Worm (Caenorhabditis elegans): Measurements from ENCODE around the gene spv-1.

spv-1 gene

ce11 chrII:7901990-7902389, 26.5 kb downstream of the spv-1 start:
- TF ChIP-seq klf-2 (GFP tag; conservative IDR thresholded peaks at IDR 0.05) = no peak

- TF ChIP-seq T22C8.4 (GFP tag; IDR thresholded peaks at IDR 0.05) = no peak
- TF ChIP-seq ref-1 (GFP tag; conservative IDR thresholded peaks at IDR 0.05) = no peak
- no peak for TF ChIP-seq ztf-29 (GFP tag; IDR thresholded peaks at IDR 0.05)
- TF ChIP-seq ztf-23 (GFP tag; IDR thresholded peaks at IDR 0.05) = no peak
- no peak for TF ChIP-seq med-1 (GFP tag; optimal IDR thresholded peaks at IDR 0.05; ENCODE audit: insufficient read depth)
- TF ChIP-seq tab-1 (GFP tag; IDR thresholded peaks at IDR 0.05) = no peak
- TF ChIP-seq flt-1 (GFP tag; IDR thresholded peaks at IDR 0.05) = no peak
- TF ChIP-seq klf-2 (GFP tag; conservative IDR thresholded peaks at IDR 0.05) = no peak
- no peak for TF ChIP-seq cog-1 (tag; optimal IDR thresholded peaks at IDR 0.05)
Observed at ce11 chrII:7900762-7901161, 27.7 kb downstream of the spv-1 start.

- TF ChIP-seq med-1 (GFP tag; optimal IDR thresholded peaks at IDR 0.05; ENCODE audit: insufficient read depth) = no peak
- TF ChIP-seq klf-2 (GFP tag; conservative IDR thresholded peaks at IDR 0.05) = no peak
- TF ChIP-seq ref-1 (GFP tag; conservative IDR thresholded peaks at IDR 0.05) = no peak
- TF ChIP-seq tab-1 (GFP tag; IDR thresholded peaks at IDR 0.05) = no peak
- no peak for TF ChIP-seq flt-1 (GFP tag; IDR thresholded peaks at IDR 0.05)
Observed at ce11 chrII:7900190-7900672, 28.3 kb downstream of the spv-1 start, which contains the start of gene rev-1. Gene rev-1 (plus strand): TSS chrII:7900622.

- no peak for TF ChIP-seq klf-2 (GFP tag; conservative IDR thresholded peaks at IDR 0.05)
- TF ChIP-seq cog-1 (tag; optimal IDR thresholded peaks at IDR 0.05) = no peak
- no peak for TF ChIP-seq ztf-29 (GFP tag; IDR thresholded peaks at IDR 0.05)
- no peak for TF ChIP-seq med-1 (GFP tag; optimal IDR thresholded peaks at IDR 0.05; ENCODE audit: insufficient read depth)
- TF ChIP-seq ztf-23 (GFP tag; IDR thresholded peaks at IDR 0.05) = no peak
- TF ChIP-seq ref-1 (GFP tag; conservative IDR thresholded peaks at IDR 0.05) = no peak
- no peak for TF ChIP-seq tab-1 (GFP tag; IDR thresholded peaks at IDR 0.05)
- TF ChIP-seq flt-1 (GFP tag; IDR thresholded peaks at IDR 0.05) = no peak
- no peak for TF ChIP-seq T22C8.4 (GFP tag; IDR thresholded peaks at IDR 0.05)
Observed at ce11 chrII:7895190-7895589, 33.3 kb downstream of the spv-1 start.

- no peak for TF ChIP-seq med-1 (GFP tag; optimal IDR thresholded peaks at IDR 0.05; ENCODE audit: insufficient read depth)
- no peak for TF ChIP-seq flt-1 (GFP tag; IDR thresholded peaks at IDR 0.05)
- no peak for TF ChIP-seq ztf-29 (GFP tag; IDR thresholded peaks at IDR 0.05)
Observed at ce11 chrII:7893648-7894047, 34.9 kb downstream of the spv-1 start.

ce11 chrII:7892761-7893272, 35.7 kb downstream of the spv-1 start, which contains the start of gene ptc-1:
Gene ptc-1 (plus strand): TSS chrII:7893222.
- TF ChIP-seq ztf-29 (GFP tag; IDR thresholded peaks at IDR 0.05) (no peak), med-1 (GFP tag; optimal IDR thresholded peaks at IDR 0.05; ENCODE audit: insufficient read depth) (no peak), cog-1 (tag; optimal IDR thresholded peaks at IDR 0.05) (no peak), ztf-23 (GFP tag; IDR thresholded peaks at IDR 0.05) (no peak), T22C8.4 (GFP tag; IDR thresholded peaks at IDR 0.05) (no peak), flt-1 (GFP tag; IDR thresholded peaks at IDR 0.05) (no peak), klf-2 (GFP tag; conservative IDR thresholded peaks at IDR 0.05) (no peak), ref-1 (GFP tag; conservative IDR thresholded peaks at IDR 0.05) (no peak), tab-1 (GFP tag; IDR thresholded peaks at IDR 0.05) (no peak)

ce11 chrII:7891869-7892615, 36.5 kb downstream of the spv-1 start:
- 0 out of 2 replicates have a peak, but pooled peaks have one; percentile 54 for TF ChIP-seq ztf-23 (GFP tag; IDR thresholded peaks at IDR 0.05)
- 0 out of 2 replicates have a peak, but pooled peaks have one; percentile 63 for TF ChIP-seq flt-1 (GFP tag; IDR thresholded peaks at IDR 0.05)
- no peak for TF ChIP-seq T22C8.4 (GFP tag; IDR thresholded peaks at IDR 0.05)

ce11 chrII:7889321-7889720, 39.2 kb downstream of the spv-1 start:
- no peak for TF ChIP-seq med-1 (GFP tag; optimal IDR thresholded peaks at IDR 0.05; ENCODE audit: insufficient read depth)

- TF ChIP-seq ztf-29 (GFP tag; IDR thresholded peaks at IDR 0.05) = no peak
- TF ChIP-seq klf-2 (GFP tag; conservative IDR thresholded peaks at IDR 0.05) = no peak
- TF ChIP-seq tab-1 (GFP tag; IDR thresholded peaks at IDR 0.05) = no peak
- no peak for TF ChIP-seq med-1 (GFP tag; optimal IDR thresholded peaks at IDR 0.05; ENCODE audit: insufficient read depth)
- no peak for TF ChIP-seq ref-1 (GFP tag; conservative IDR thresholded peaks at IDR 0.05)
- TF ChIP-seq cog-1 (tag; optimal IDR thresholded peaks at IDR 0.05) = no peak
- TF ChIP-seq T22C8.4 (GFP tag; IDR thresholded peaks at IDR 0.05) = no peak
Observed at ce11 chrII:7888759-7889158, 39.7 kb downstream of the spv-1 start.

ce11 chrII:7887295-7887694, 41.2 kb downstream of the spv-1 start:
- TF ChIP-seq ztf-23 (GFP tag; IDR thresholded peaks at IDR 0.05) = no peak
- no peak for TF ChIP-seq klf-2 (GFP tag; conservative IDR thresholded peaks at IDR 0.05)
- TF ChIP-seq flt-1 (GFP tag; IDR thresholded peaks at IDR 0.05) = no peak
- TF ChIP-seq ref-1 (GFP tag; conservative IDR thresholded peaks at IDR 0.05) = no peak
- TF ChIP-seq tab-1 (GFP tag; IDR thresholded peaks at IDR 0.05) = no peak
- no peak for TF ChIP-seq med-1 (GFP tag; optimal IDR thresholded peaks at IDR 0.05; ENCODE audit: insufficient read depth)
- no peak for TF ChIP-seq cog-1 (tag; optimal IDR thresholded peaks at IDR 0.05)
- TF ChIP-seq ztf-29 (GFP tag; IDR thresholded peaks at IDR 0.05) = no peak
- TF ChIP-seq T22C8.4 (GFP tag; IDR thresholded peaks at IDR 0.05) = no peak
